Worm (Caenorhabditis elegans) whole organism, L4 larva: ENCODE results near the gene W04B5.6.
"Not testable (repeated sequence)": the region's sequence is repeated elsewhere in the genome, so short reads cannot be mapped to it uniquely, and the experiment has no call there.

Source experiments
- attf-4 ChIP-seq: sonication (generic microtip); optimal IDR thresholded peaks from 3 replicates; lab custom pipeline; 2017; ENCODE audit warnings: missing biosample characterization, missing genetic modification characterization
- egl-27 ChIP-seq: sonication (generic microtip); optimal IDR thresholded peaks from 3 replicates; lab custom pipeline; 2017; ENCODE audit warnings: missing biosample characterization, missing genetic modification reagents, missing genetic modification characterization
- nhr-237 ChIP-seq: sonication (generic microtip); optimal IDR thresholded peaks from 2 replicates; lab custom pipeline; 2017; ENCODE audit warnings: missing biosample characterization, missing genetic modification characterization
- nhr-28 ChIP-seq: fragments of 150-350 bp; optimal IDR thresholded peaks from 2 replicates; lab custom pipeline; 2014; ENCODE audit warnings: missing biosample characterization, missing genetic modification characterization
- snpc-4 ChIP-seq: fragments of 150-350 bp; optimal IDR thresholded peaks from 2 replicates; lab custom pipeline; 2014; ENCODE audit warnings: missing biosample characterization, missing genetic modification characterization
- spr-3 ChIP-seq: fragments of 200-800 bp; sonication (Bioruptor generic); optimal IDR thresholded peaks from 2 replicates; lab custom pipeline; 2018; ENCODE audit warnings: mild to moderate bottlenecking, missing genetic modification characterization, missing compliant biosample characterization

DNA sequence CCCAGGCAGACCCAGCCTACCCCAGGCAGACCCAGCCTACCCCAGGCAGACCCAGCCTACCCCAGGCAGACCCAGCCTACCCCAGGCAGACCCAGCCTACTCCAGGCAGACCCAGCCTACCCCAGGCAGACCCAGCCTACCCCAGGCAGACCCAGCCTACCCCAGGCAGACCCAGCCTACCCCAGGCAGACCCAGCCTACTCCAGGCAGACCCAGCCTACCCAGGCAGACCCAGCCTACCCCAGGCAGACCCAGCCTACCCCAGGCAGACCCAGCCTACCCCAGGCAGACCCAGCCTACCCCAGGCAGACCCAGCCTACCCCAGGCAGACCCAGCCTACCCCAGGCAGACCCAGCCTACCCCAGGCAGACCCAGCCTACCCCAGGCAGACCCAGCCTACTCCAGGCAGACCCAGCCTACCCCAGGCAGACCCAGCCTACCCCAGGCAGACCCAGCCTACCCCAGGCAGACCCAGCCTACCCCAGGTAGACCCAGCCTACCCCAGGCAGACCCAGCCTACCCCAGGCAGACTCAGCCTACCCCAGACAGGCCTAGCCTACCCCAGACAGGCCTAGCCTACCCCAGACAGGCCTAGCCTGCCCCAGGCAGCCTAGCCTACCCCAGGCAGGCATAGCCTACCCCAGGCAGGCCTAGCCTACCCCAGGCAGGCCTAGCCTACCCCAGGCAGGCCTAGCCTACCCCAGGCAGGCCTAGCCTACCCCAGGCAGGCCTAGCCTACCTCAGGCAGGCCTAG, 35.7 kb upstream of the W04B5.6 start:
- not testable (repeated sequence) for TF ChIP-seq snpc-4; egl-27 (tag; lab: Kevin White, UChicago); attf-4 (tag; lab: Kevin White, UChicago); nhr-28 (tag; lab: Kevin White, UChicago); spr-3; nhr-237
